Worm (Caenorhabditis elegans): ENCODE data around the gene T04F3.4.
A peak's percentile ranks its signal among the peaks of the same experiment; 100 is the strongest.

- TF ChIP-seq attf-3 (GFP tag; conservative IDR thresholded peaks at IDR 0.05) (no peak), unc-62 (GFP tag; optimal IDR thresholded peaks at IDR 0.05) (no peak), ama-1 (optimal IDR thresholded peaks at IDR 0.05) (no peak), ama-1 (GFP tag; optimal IDR thresholded peaks at IDR 0.05) (no peak), nhr-90 (tag; optimal IDR thresholded peaks at IDR 0.05) (no peak), snpc-4 (GFP tag; optimal IDR thresholded peaks at IDR 0.05) (no peak), snpc-4 (tag; optimal IDR thresholded peaks at IDR 0.05) (peak in 2 of 4 experiments; percentile 28 to 31), Y56A3A.18 (GFP tag; IDR thresholded peaks at IDR 0.05) (no peak), ceh-58 (GFP tag; IDR thresholded peaks at IDR 0.05) (no peak), dpl-1 (GFP tag; optimal IDR thresholded peaks at IDR 0.05) (peak; percentile 26), F23B12.7 (tag; optimal IDR thresholded peaks at IDR 0.05; ENCODE audit: insufficient read depth) (no peak), nhr-27 (tag; optimal IDR thresholded peaks at IDR 0.05) (no peak), lin-35 (GFP tag; optimal IDR thresholded peaks at IDR 0.05) (no peak), ceh-91 (GFP tag; IDR thresholded peaks at IDR 0.05) (no peak), efl-1 (GFP tag; optimal IDR thresholded peaks at IDR 0.05) (peak; percentile 73), C17E4.6 (GFP tag; IDR thresholded peaks at IDR 0.05) (no peak)
These were observed 7.2 kb upstream of the T04F3.4 start, which contains the start of gene F55A11.4 for ce11 chrV:11770053-11770517.

All from whole organism, young adult.